Worm (Caenorhabditis elegans): ENCODE measurements around the gene nhr-18.

ce11 chrV:2228781-2229180, 1.8 kb downstream of the nhr-18 start, which contains the start of gene nhr-126:
- TF ChIP-seq dao-5 (tag; optimal IDR thresholded peaks at IDR 0.05): no peak
- no peak for TF ChIP-seq him-1 (tag; optimal IDR thresholded peaks at IDR 0.05)
- TF ChIP-seq W03F9.2 (tag; optimal IDR thresholded peaks at IDR 0.05): no peak
